Worm (Caenorhabditis elegans): ENCODE results near the gene parn-1.

parn-1 gene

ce11 chrV:12701613-12702012, 6.6 kb upstream of the parn-1 start:
- TF ChIP-seq ces-1 (GFP tag; optimal IDR thresholded peaks at IDR 0.05) = peak; percentile 63
- no peak for TF ChIP-seq mab-5 (tag; optimal IDR thresholded peaks at IDR 0.05)
- no peak for TF ChIP-seq ceh-83 (GFP tag; optimal IDR thresholded peaks at IDR 0.05)
- no peak for TF ChIP-seq ceh-43 (GFP tag; optimal IDR thresholded peaks at IDR 0.05)
- no peak for TF ChIP-seq ztf-11 (tag; optimal IDR thresholded peaks at IDR 0.05)

DNA sequence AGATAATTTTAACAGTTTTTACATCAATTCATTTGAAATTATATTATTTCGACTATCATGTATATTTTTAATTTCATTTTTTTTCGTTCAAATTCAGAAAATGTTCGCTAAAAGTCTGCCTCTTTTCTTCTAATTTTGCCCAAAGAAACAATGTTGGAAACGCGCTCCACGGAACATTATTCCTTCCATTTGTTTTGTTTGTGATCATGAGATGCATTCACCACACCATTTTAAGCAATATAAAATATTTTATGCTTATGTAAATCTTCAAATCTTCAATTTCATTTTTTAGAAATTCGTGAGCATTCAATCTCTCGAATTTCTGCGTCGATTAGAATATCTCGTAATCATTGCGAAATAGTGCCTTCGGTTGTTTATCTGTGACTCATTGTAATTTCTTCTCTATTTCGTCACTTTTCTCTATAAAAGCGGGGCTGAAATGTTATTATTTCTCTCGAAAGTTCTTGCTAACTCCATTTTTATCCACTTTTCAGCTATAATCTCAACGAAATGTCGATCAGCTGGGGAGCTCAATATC, 2.4 kb upstream of the parn-1 start, which contains the start of gene istr-1:
TSS of gene istr-1 (plus strand) at position 495 of the 538 bp plus-strand sequence.
- TF ChIP-seq unc-120 (tag; optimal IDR thresholded peaks at IDR 0.05; ENCODE audit: poor library complexity, severe bottlenecking) (peak; percentile 73), hlh-1 (tag; optimal IDR thresholded peaks at IDR 0.05) (no peak)

- TF ChIP-seq ceh-43 (GFP tag; optimal IDR thresholded peaks at IDR 0.05) = no peak
- no peak for TF ChIP-seq blmp-1 (tag; optimal IDR thresholded peaks at IDR 0.05)
- no peak for TF ChIP-seq unc-120 (tag; optimal IDR thresholded peaks at IDR 0.05; ENCODE audit: poor library complexity, severe bottlenecking)
- no peak for TF ChIP-seq ham-2 (GFP tag; optimal IDR thresholded peaks at IDR 0.05)
- no peak for TF ChIP-seq nhr-2 (tag; optimal IDR thresholded peaks at IDR 0.05)
- no peak for TF ChIP-seq mab-5 (tag; optimal IDR thresholded peaks at IDR 0.05)
- TF ChIP-seq ztf-11 (tag; optimal IDR thresholded peaks at IDR 0.05) = no peak
- TF ChIP-seq lsy-2 (tag; optimal IDR thresholded peaks at IDR 0.05) = no peak
- no peak for TF ChIP-seq lin-13 (tag; optimal IDR thresholded peaks at IDR 0.05)
- no peak for TF ChIP-seq elt-1 (tag; optimal IDR thresholded peaks at IDR 0.05; ENCODE audit: borderline replicate concordance, insufficient read depth)
- no peak for TF ChIP-seq nhr-28 (tag; optimal IDR thresholded peaks at IDR 0.05)
- TF ChIP-seq zip-8 (tag; optimal IDR thresholded peaks at IDR 0.05) = no peak
- no peak for TF ChIP-seq nhr-12 (tag; optimal IDR thresholded peaks at IDR 0.05)
- TF ChIP-seq ceh-39 (tag; optimal IDR thresholded peaks at IDR 0.05) = no peak
Measured at ce11 chrV:12696790-12697189, 1.7 kb upstream of the parn-1 start.

DNA sequence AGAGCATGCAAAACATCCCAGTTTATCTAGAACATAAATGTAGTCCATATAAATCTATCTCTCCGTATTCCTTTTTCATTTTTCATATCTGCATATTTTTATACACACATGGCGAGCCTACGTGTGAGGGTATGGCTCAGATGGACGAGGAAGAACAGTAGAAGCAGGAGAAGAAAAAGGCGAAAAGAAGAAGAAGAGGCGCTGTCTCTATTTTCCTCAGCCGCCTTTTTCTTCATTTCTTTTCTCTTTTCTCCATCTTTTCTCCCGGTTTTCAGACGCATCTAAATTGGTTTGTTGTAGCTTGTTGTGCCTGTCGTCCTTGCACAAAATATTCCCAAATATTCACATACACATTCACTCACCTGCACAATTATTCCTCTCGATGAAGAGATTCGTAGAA, 913 bp upstream of the parn-1 start, which contains the start of gene K10C8.4:
TSS of gene K10C8.4 (plus strand) at position 301 of the 400 bp plus-strand sequence.
- TF ChIP-seq nhr-76 (tag; optimal IDR thresholded peaks at IDR 0.05) = no peak
- no peak for TF ChIP-seq snpc-4 (tag; optimal IDR thresholded peaks at IDR 0.05)
- TF ChIP-seq nhr-28 (tag; optimal IDR thresholded peaks at IDR 0.05) = no peak
- TF ChIP-seq ceh-83 (GFP tag; optimal IDR thresholded peaks at IDR 0.05) = no peak
- TF ChIP-seq ztf-11 (tag; optimal IDR thresholded peaks at IDR 0.05) = no peak
- no peak for TF ChIP-seq pha-4 (tag; optimal IDR thresholded peaks at IDR 0.05)
- TF ChIP-seq sem-2 (GFP tag; optimal IDR thresholded peaks at IDR 0.05) = no peak
- no peak for TF ChIP-seq M03D4.4 (tag; optimal IDR thresholded peaks at IDR 0.05)
- no peak for TF ChIP-seq zip-8 (tag; optimal IDR thresholded peaks at IDR 0.05)
- no peak for TF ChIP-seq ham-2 (GFP tag; optimal IDR thresholded peaks at IDR 0.05)
- no peak for TF ChIP-seq mab-5 (tag; optimal IDR thresholded peaks at IDR 0.05)
- TF ChIP-seq mls-2 (tag; optimal IDR thresholded peaks at IDR 0.05) = no peak
- TF ChIP-seq nhr-237 (tag; optimal IDR thresholded peaks at IDR 0.05) = no peak
- no peak for TF ChIP-seq nhr-12 (tag; optimal IDR thresholded peaks at IDR 0.05)

ce11 chrV:12683205-12683604, 11.8 kb downstream of the parn-1 start:
- no peak for TF ChIP-seq cnd-1 (tag; optimal IDR thresholded peaks at IDR 0.05)

DNA sequence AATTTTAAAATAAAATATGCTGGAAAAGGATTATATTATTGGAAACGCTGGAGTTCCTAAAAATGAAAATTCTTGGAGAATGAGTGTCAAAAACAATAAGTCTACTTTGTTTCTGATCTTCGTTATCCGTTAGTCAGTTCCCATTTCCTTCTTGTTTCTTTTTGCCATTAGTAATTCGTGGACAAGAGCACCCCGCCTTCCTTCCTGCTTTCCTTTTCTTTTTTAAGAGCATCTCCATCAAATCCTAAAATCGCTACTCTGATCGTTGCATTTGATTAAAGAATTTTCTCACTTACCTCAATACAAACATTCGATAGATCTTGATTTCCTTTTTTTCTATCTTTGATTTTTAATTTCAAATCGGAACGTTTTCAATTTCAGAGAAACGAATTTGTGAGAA, 15.2 kb downstream of the parn-1 start, which contains the start of gene frpr-15:
TSS of gene frpr-15 (plus strand) at position 301 of the 400 bp plus-strand sequence.
- TF ChIP-seq pha-4 (tag; optimal IDR thresholded peaks at IDR 0.05) (no peak), nhr-12 (tag; optimal IDR thresholded peaks at IDR 0.05) (no peak), unc-120 (tag; optimal IDR thresholded peaks at IDR 0.05; ENCODE audit: poor library complexity, severe bottlenecking) (no peak), elt-3 (tag; optimal IDR thresholded peaks at IDR 0.05) (no peak), ceh-83 (GFP tag; optimal IDR thresholded peaks at IDR 0.05) (no peak), drap-1 (GFP tag; optimal IDR thresholded peaks at IDR 0.05) (no peak), zip-8 (tag; optimal IDR thresholded peaks at IDR 0.05) (no peak), snpc-4 (tag; optimal IDR thresholded peaks at IDR 0.05) (no peak), nhr-2 (tag; optimal IDR thresholded peaks at IDR 0.05) (no peak), cnd-1 (tag; optimal IDR thresholded peaks at IDR 0.05) (no peak), mep-1 (tag; optimal IDR thresholded peaks at IDR 0.05) (no peak), mab-5 (tag; optimal IDR thresholded peaks at IDR 0.05) (no peak), ces-1 (GFP tag; optimal IDR thresholded peaks at IDR 0.05) (no peak), nhr-28 (tag; optimal IDR thresholded peaks at IDR 0.05) (no peak), nhr-76 (tag; optimal IDR thresholded peaks at IDR 0.05) (no peak), nhr-237 (tag; optimal IDR thresholded peaks at IDR 0.05) (no peak)
